Fruit fly (Drosophila melanogaster) whole organism, embryonic: Measurements from ENCODE around the gene CG42749.
A peak's percentile ranks its signal among the peaks of the same experiment; 100 is the strongest.

Source experiments
- CG10543 ChIP-seq: fragments of 200-800 bp; sonication (Bioruptor generic); optimal IDR thresholded peaks from 3 replicates; lab custom pipeline; 2017; ENCODE audit warnings: missing biosample characterization, mild to moderate bottlenecking, missing genetic modification characterization, moderate library complexity
- CG10979 ChIP-seq: fragments of 200-800 bp; sonication (Bioruptor generic); optimal IDR thresholded peaks from 2 replicates; lab custom pipeline; 2018; ENCODE audit warnings: missing biosample characterization, mild to moderate bottlenecking, missing genetic modification characterization, moderate library complexity
- CG12236 ChIP-seq: fragments of 200-800 bp; sonication (Bioruptor generic); optimal IDR thresholded peaks from 2 replicates; lab custom pipeline; 2016; ENCODE audit warnings: missing biosample characterization, missing genetic modification characterization
- CG12299 ChIP-seq: fragments of 200-800 bp; sonication (Bioruptor generic); optimal IDR thresholded peaks from 2 replicates; lab custom pipeline; 2018; ENCODE audit warnings: missing biosample characterization, mild to moderate bottlenecking, missing genetic modification characterization
- CG1233 ChIP-seq: fragments of 200-800 bp; sonication (Bioruptor generic); optimal IDR thresholded peaks from 4 replicates; lab custom pipeline; 2018; ENCODE audit warnings: missing biosample characterization, mild to moderate bottlenecking, missing genetic modification characterization
- CG12942 ChIP-seq: fragments of 200-800 bp; sonication (Bioruptor generic); optimal IDR thresholded peaks from 3 replicates; lab custom pipeline; 2016; ENCODE audit warnings: missing biosample characterization, missing genetic modification characterization
- CG13123 ChIP-seq: fragments of 200-800 bp; sonication (Bioruptor generic); optimal IDR thresholded peaks from 2 replicates; lab custom pipeline; 2016; ENCODE audit warnings: missing biosample characterization, missing genetic modification characterization
- CG15011 ChIP-seq: fragments of 200-800 bp; sonication (Bioruptor generic); optimal IDR thresholded peaks from 3 replicates; lab custom pipeline; 2018; ENCODE audit warnings: missing biosample characterization, mild to moderate bottlenecking, missing genetic modification characterization
- CG30020 ChIP-seq: fragments of 200-800 bp; optimal IDR thresholded peaks from 2 replicates; lab custom pipeline; 2019; ENCODE audit warnings: missing biosample characterization, mild to moderate bottlenecking, missing genetic modification characterization, moderate library complexity
- CG31224 ChIP-seq: fragments of 200-800 bp; sonication (Bioruptor generic); IDR thresholded peaks from 2 replicates; pipeline ENCODE4 v1.3.6; 2022; ENCODE audit warnings: missing biosample characterization, missing genetic modification characterization
- CG4820 ChIP-seq: fragments of 200-800 bp; sonication (Bioruptor generic); optimal IDR thresholded peaks from 3 replicates; lab custom pipeline; 2016; ENCODE audit warnings: missing biosample characterization, missing genetic modification characterization
- CG6765 ChIP-seq: fragments of 200-800 bp; sonication (Bioruptor generic); optimal IDR thresholded peaks from 3 replicates; lab custom pipeline; 2017; ENCODE audit warnings: missing biosample characterization, mild to moderate bottlenecking, missing genetic modification characterization
- CG6854 ChIP-seq: fragments of 200-800 bp; sonication (Bioruptor generic); optimal IDR thresholded peaks from 3 replicates; lab custom pipeline; 2017; ENCODE audit warnings: missing biosample characterization, mild to moderate bottlenecking, missing genetic modification characterization
- CG7271 ChIP-seq: fragments of 200-800 bp; sonication (Bioruptor generic); optimal IDR thresholded peaks from 2 replicates; lab custom pipeline; 2018; ENCODE audit warnings: missing biosample characterization, mild to moderate bottlenecking, missing genetic modification characterization, moderate library complexity
- CG7357 ChIP-seq: fragments of 200-800 bp; sonication (Bioruptor generic); IDR thresholded peaks from 3 replicates; pipeline ENCODE4 v1.3.6; 2022; ENCODE audit warnings: missing biosample characterization, missing genetic modification characterization
- CG7556 ChIP-seq: fragments of 200-800 bp; sonication (Bioruptor generic); optimal IDR thresholded peaks from 2 replicates; lab custom pipeline; 2017; ENCODE audit warnings: missing biosample characterization, mild to moderate bottlenecking, missing genetic modification characterization
- CG7987 ChIP-seq: fragments of 200-800 bp; sonication (Bioruptor generic); optimal IDR thresholded peaks from 2 replicates; lab custom pipeline; 2018; ENCODE audit warnings: missing biosample characterization, mild to moderate bottlenecking, missing genetic modification characterization, moderate library complexity
- CG8765 ChIP-seq: fragments of 200-800 bp; sonication (Bioruptor generic); IDR thresholded peaks from 2 replicates; pipeline ENCODE4 v1.3.6; 2022; ENCODE audit warnings: missing biosample characterization, missing genetic modification characterization
- CG9609 ChIP-seq: fragments of 200-800 bp; sonication (Bioruptor generic); optimal IDR thresholded peaks from 3 replicates; lab custom pipeline; 2016; ENCODE audit warnings: missing biosample characterization, missing genetic modification characterization
- Dek ChIP-seq: fragments of 200-800 bp; sonication (Bioruptor generic); optimal IDR thresholded peaks from 3 replicates; lab custom pipeline; 2019; ENCODE audit warnings: missing biosample characterization, mild to moderate bottlenecking, missing genetic modification characterization, moderate library complexity
- Drgx ChIP-seq: fragments of 200-800 bp; sonication (Bioruptor generic); IDR thresholded peaks from 2 replicates; pipeline ENCODE4 v1.3.6; 2022; ENCODE audit warnings: missing biosample characterization, missing genetic modification characterization
- E2f1 ChIP-seq: fragments of 200-800 bp; sonication (Bioruptor generic); IDR thresholded peaks from 2 replicates; pipeline ENCODE4 v1.3.6; 2022; ENCODE audit warnings: missing biosample characterization, missing genetic modification characterization
- ERR ChIP-seq: fragments of 200-800 bp; sonication (Bioruptor generic); optimal IDR thresholded peaks from 2 replicates; lab custom pipeline; 2016; ENCODE audit warnings: missing biosample characterization, missing genetic modification characterization
- Lhr ChIP-seq: fragments of 200-800 bp; sonication (Bioruptor generic); optimal IDR thresholded peaks from 3 replicates; lab custom pipeline; 2017; ENCODE audit warnings: mild to moderate bottlenecking, missing biosample characterization, missing genetic modification reagents, missing genetic modification characterization
- NC2α ChIP-seq: fragments of 200-800 bp; sonication (Bioruptor generic); optimal IDR thresholded peaks from 2 replicates; lab custom pipeline; 2016; ENCODE audit warnings: missing biosample characterization, missing genetic modification characterization
- NC2β ChIP-seq: fragments of 200-800 bp; sonication (Bioruptor generic); optimal IDR thresholded peaks from 2 replicates; lab custom pipeline; 2016; ENCODE audit warnings: missing biosample characterization, missing genetic modification characterization
- Neu2 ChIP-seq: fragments of 200-800 bp; sonication (Bioruptor generic); optimal IDR thresholded peaks from 3 replicates; lab custom pipeline; 2016; ENCODE audit warnings: missing biosample characterization, missing genetic modification characterization, borderline replicate concordance
- Ravus ChIP-seq: fragments of 200-800 bp; sonication (Bioruptor generic); IDR thresholded peaks from 2 replicates; pipeline ENCODE4 v1.3.6; 2022; ENCODE audit warnings: missing biosample characterization, missing genetic modification characterization
- Rx ChIP-seq: fragments of 200-800 bp; sonication (Bioruptor generic); IDR thresholded peaks from 2 replicates; pipeline ENCODE4 v1.3.6; 2022; ENCODE audit warnings: missing biosample characterization, missing genetic modification characterization
- Sin3A ChIP-seq: fragments of >200 bp; optimal IDR thresholded peaks from 2 replicates; lab custom pipeline; 2018
- Sry-β ChIP-seq: fragments of 200-800 bp; sonication (Bioruptor generic); optimal IDR thresholded peaks from 2 replicates; lab custom pipeline; 2018; ENCODE audit warnings: missing biosample characterization, mild to moderate bottlenecking, missing genetic modification characterization, moderate library complexity
- Xrp1 ChIP-seq: fragments of 200-800 bp; sonication (Bioruptor generic); IDR thresholded peaks from 2 replicates; pipeline ENCODE4 v1.3.6; 2022; ENCODE audit warnings: missing biosample characterization, missing genetic modification characterization
- abd-A ChIP-seq: fragments of 200-800 bp; sonication (Bioruptor generic); optimal IDR thresholded peaks from 3 replicates; lab custom pipeline; 2019; ENCODE audit warnings: missing biosample characterization, mild to moderate bottlenecking, missing genetic modification characterization, moderate library complexity
- ap ChIP-seq: fragments of 200-800 bp; sonication (Bioruptor generic); IDR thresholded peaks from 2 replicates; pipeline ENCODE4 v1.3.6; 2022; ENCODE audit warnings: missing biosample characterization, missing genetic modification characterization
- ash1 ChIP-seq: fragments of 200-800 bp; sonication (Bioruptor generic); optimal IDR thresholded peaks from 2 replicates; lab custom pipeline; 2018; ENCODE audit warnings: missing biosample characterization, mild to moderate bottlenecking, missing genetic modification characterization
- bsh ChIP-seq, 2 experiments: fragments of 200-800 bp; sonication (Bioruptor generic); optimal IDR thresholded peaks; 2 replicates each; lab custom pipeline; 2017 to 2018; ENCODE audit warnings: mild to moderate bottlenecking in 2 of 2, missing biosample characterization in 2 of 2, missing genetic modification characterization in 2 of 2, moderate library complexity in 1 of 2
- dati ChIP-seq: fragments of 200-800 bp; sonication (Bioruptor generic); IDR thresholded peaks from 2 replicates; pipeline ENCODE4 v1.3.6; 2022; ENCODE audit warnings: missing biosample characterization, missing genetic modification characterization
- ewg ChIP-seq: fragments of 200-800 bp; sonication (Bioruptor generic); optimal IDR thresholded peaks from 3 replicates; lab custom pipeline; 2017; ENCODE audit warnings: mild to moderate bottlenecking, missing biosample characterization, missing genetic modification reagents, missing genetic modification characterization
- eyg ChIP-seq: fragments of 200-800 bp; sonication (Bioruptor generic); optimal IDR thresholded peaks from 3 replicates; lab custom pipeline; 2016; ENCODE audit warnings: missing biosample characterization, missing genetic modification characterization
- gfzf ChIP-seq: fragments of 200-800 bp; sonication (Bioruptor generic); optimal IDR thresholded peaks from 2 replicates; lab custom pipeline; 2016; ENCODE audit warnings: missing biosample characterization, mild to moderate bottlenecking, missing genetic modification characterization, moderate library complexity
- jing ChIP-seq: fragments of 200-800 bp; sonication (Bioruptor generic); optimal IDR thresholded peaks from 2 replicates; lab custom pipeline; 2018; ENCODE audit warnings: missing biosample characterization, mild to moderate bottlenecking, missing genetic modification characterization
- lab ChIP-seq: fragments of 200-800 bp; sonication (Bioruptor generic); optimal IDR thresholded peaks from 3 replicates; lab custom pipeline; 2017; ENCODE audit warnings: missing biosample characterization, missing genetic modification characterization, mild to moderate bottlenecking, moderate library complexity, missing genetic modification reagents
- lbe ChIP-seq: fragments of 200-800 bp; sonication (Bioruptor generic); optimal IDR thresholded peaks from 2 replicates; lab custom pipeline; 2016; ENCODE audit warnings: missing biosample characterization, mild to moderate bottlenecking, missing genetic modification characterization
- mirr ChIP-seq: fragments of 200-800 bp; sonication (Bioruptor generic); optimal IDR thresholded peaks from 3 replicates; lab custom pipeline; 2018; ENCODE audit warnings: missing biosample characterization, mild to moderate bottlenecking, missing genetic modification characterization
- pzg ChIP-seq: fragments of 200-800 bp; sonication (Bioruptor generic); optimal IDR thresholded peaks from 3 replicates; lab custom pipeline; 2018; ENCODE audit warnings: missing biosample characterization, mild to moderate bottlenecking, missing genetic modification characterization, moderate library complexity
- sima ChIP-seq: fragments of 200-800 bp; sonication (Bioruptor generic); optimal IDR thresholded peaks from 2 replicates; lab custom pipeline; 2016; ENCODE audit warnings: missing biosample characterization, missing genetic modification characterization
- so ChIP-seq: fragments of 200-800 bp; sonication (Bioruptor generic); IDR thresholded peaks from 3 replicates; pipeline ENCODE4 v1.3.6; 2022; ENCODE audit warnings: missing biosample characterization, missing genetic modification characterization
- stc ChIP-seq: fragments of 200-800 bp; sonication (Bioruptor generic); IDR thresholded peaks from 2 replicates; pipeline ENCODE4 v1.3.6; 2022; ENCODE audit warnings: missing biosample characterization, missing genetic modification characterization
- ttk ChIP-seq: fragments of 200-800 bp; sonication (Bioruptor generic); IDR thresholded peaks from 2 replicates; pipeline ENCODE4 v2.1.2; 2022; ENCODE audit warnings: missing biosample characterization, missing genetic modification characterization
- vnd ChIP-seq: fragments of 200-800 bp; sonication (Bioruptor generic); IDR thresholded peaks from 3 replicates; pipeline ENCODE4 v1.3.6; 2022; ENCODE audit warnings: missing biosample characterization, missing genetic modification characterization; ENCODE audit not compliant: partially characterized antibody

The CG42749 gene

dm6 chrX:5329266-5329898 lies 33.5 kb downstream of the CG42749 start, which contains the start of the genes CG3309 and XRCC1 (continued):
- TF ChIP-seq abd-A (tag; lab: Kevin White, UChicago) (no peak), ttk (peak; percentile 64; the same call in 1 of the 2 replicates), sima (GFP tag; lab: Kevin White, UChicago) (no peak), ap (GFP tag; lab: Robert Waterston, UW) (no peak), jing (GFP tag; lab: Kevin White, UChicago) (no peak), lab (GFP tag; lab: Kevin White, UChicago) (no peak), CG9609 (no peak), gfzf (GFP tag; lab: Kevin White, UChicago) (no peak), CG7271 (tag; lab: Kevin White, UChicago) (no peak), dati (no peak), CG12236 (GFP tag; lab: Kevin White, UChicago) (no peak), E2f1 (peak; percentile 31; the same call in 1 of the 2 replicates), so (no peak), Neu2 (GFP tag; lab: Kevin White, UChicago) (no peak), bsh (GFP tag; optimal IDR thresholded peaks at IDR 0.05; lab: Kevin White, UChicago) (peak in 1 of 2 experiments; percentile 51), ERR (GFP tag; lab: Kevin White, UChicago) (no peak), NC2α (GFP tag; lab: Kevin White, UChicago) (no peak), pzg (peak; percentile 25), CG30020 (tag; lab: Kevin White, UChicago) (peak; percentile 14), stc (GFP tag; lab: Robert Waterston, UW) (peak; percentile 48; the same call in 1 of the 2 replicates), Dek (peak; percentile 22), CG1233 (GFP tag; lab: Kevin White, UChicago) (peak; percentile 2), CG7987 (no peak), Sin3A (lab: Kevin White, UChicago) (no peak), Rx (GFP tag; lab: Robert Waterston, UW) (0 out of 2 replicates have a peak, but pooled peaks have one; percentile 13), CG4820 (peak; percentile 26), eyg (GFP tag; lab: Kevin White, UChicago) (no peak), CG12299 (tag; lab: Kevin White, UChicago) (no peak), CG7556 (GFP tag; lab: Kevin White, UChicago) (peak; percentile 8), CG6765 (peak; percentile 3), ewg (GFP tag; lab: Kevin White, UChicago) (peak; percentile 13), Ravus (GFP tag; lab: Robert Waterston, UW) (no peak), CG13123 (no peak), CG6854 (GFP tag; lab: Kevin White, UChicago) (no peak), CG10979 (tag; lab: Kevin White, UChicago) (peak; percentile 41), Xrp1 (GFP tag; lab: Robert Waterston, UW) (peak; percentile 52; the same call in 1 of the 2 replicates), vnd (GFP tag; lab: Robert Waterston, UW) (peak; percentile 87), CG10543 (GFP tag; lab: Kevin White, UChicago) (peak; percentile 33), ash1 (GFP tag; lab: Kevin White, UChicago) (no peak), mirr (GFP tag; lab: Kevin White, UChicago) (no peak), CG15011 (no peak), CG31224 (GFP tag; lab: Robert Waterston, UW) (no peak), NC2β (GFP tag; lab: Kevin White, UChicago) (no peak), CG7357 (GFP tag; lab: Robert Waterston, UW) (peak; percentile 33; the same call in 1 of the 3 replicates), Lhr (GFP tag; lab: Kevin White, UChicago) (peak; percentile 6), CG8765 (GFP tag; lab: Robert Waterston, UW) (peak; percentile 51), Drgx (GFP tag; lab: Robert Waterston, UW) (0 out of 2 replicates have a peak, but pooled peaks have one; percentile 36), lbe (GFP tag; lab: Kevin White, UChicago) (peak; percentile 16), CG12942 (GFP tag; lab: Kevin White, UChicago) (peak; percentile 31), Sry-β (peak; percentile 98)
